Worm (Caenorhabditis elegans) whole organism, young adult: ENCODE data around the gene F17C11.6.
A peak's percentile ranks its signal among the peaks of the same experiment; 100 is the strongest.

ENCODE experiments used
- B0336.3 ChIP-seq: fragments of 200-800 bp; sonication (Bioruptor generic); IDR thresholded peaks from 2 replicates; pipeline ENCODE4 v1.3.6; 2022; ENCODE audit warnings: missing genetic modification characterization, missing compliant biosample characterization
- F57A8.1 ChIP-seq: fragments of 200-800 bp; sonication (Bioruptor generic); optimal IDR thresholded peaks from 2 replicates; lab custom pipeline; 2018; ENCODE audit warnings: mild to moderate bottlenecking, missing genetic modification characterization, moderate library complexity, missing compliant biosample characterization
- T07F8.4 ChIP-seq: sonication (generic microtip); optimal IDR thresholded peaks from 2 replicates; lab custom pipeline; 2016; ENCODE audit warnings: mild to moderate bottlenecking, missing genetic modification characterization, moderate library complexity, missing compliant biosample characterization
- Y53F4B.3 ChIP-seq: fragments of 200-800 bp; sonication (Bioruptor generic); IDR thresholded peaks from 2 replicates; pipeline ENCODE4 v1.3.6; 2022; ENCODE audit warnings: missing genetic modification reagents, missing genetic modification characterization, missing compliant biosample characterization
- Y53G8AR.9 ChIP-seq: fragments of 200-800 bp; sonication (Bioruptor generic); conservative IDR thresholded peaks from 2 replicates; pipeline ENCODE4 v1.3.6; 2022; ENCODE audit warnings: missing genetic modification reagents, missing genetic modification characterization, missing compliant biosample characterization
- Y56A3A.18 ChIP-seq: fragments of 200-800 bp; sonication (Bioruptor generic); IDR thresholded peaks from 2 replicates; pipeline ENCODE4 v1.3.6; 2022; ENCODE audit warnings: missing genetic modification reagents, missing genetic modification characterization, missing compliant biosample characterization
- Y67H2A.10 ChIP-seq: fragments of 200-800 bp; sonication (Bioruptor generic); conservative IDR thresholded peaks from 2 replicates; pipeline ENCODE4 v1.3.6; 2022; ENCODE audit warnings: missing genetic modification reagents, missing genetic modification characterization, missing compliant biosample characterization
- Y95B8A.8 ChIP-seq: fragments of 200-800 bp; sonication (Bioruptor generic); IDR thresholded peaks from 2 replicates; pipeline ENCODE4 v1.3.6; 2022; ENCODE audit warnings: missing genetic modification reagents, missing genetic modification characterization, missing compliant biosample characterization
- ama-1 ChIP-seq, 3 experiments: fragments of 150-350 bp in 1 of 3; sonication (generic microtip) in 2 of 3; optimal IDR thresholded peaks; 2 replicates each; lab custom pipeline; 2014 to 2018; ENCODE audit warnings: missing biosample characterization in 2 of 3, missing genetic modification characterization in 2 of 3, missing genetic modification reagents in 2 of 3
- aptf-2 ChIP-seq: fragments of 200-800 bp; sonication (Bioruptor generic); conservative IDR thresholded peaks from 2 replicates; pipeline ENCODE4 v1.3.6; 2022; ENCODE audit warnings: missing genetic modification reagents, missing genetic modification characterization, missing compliant biosample characterization
- attf-6 ChIP-seq: fragments of 200-800 bp; sonication (Bioruptor generic); IDR thresholded peaks from 2 replicates; pipeline ENCODE4 v1.3.6; 2022; ENCODE audit warnings: missing genetic modification reagents, missing genetic modification characterization, missing compliant biosample characterization
- bed-2 ChIP-seq: fragments of 200-800 bp; sonication (Bioruptor generic); IDR thresholded peaks from 2 replicates; pipeline ENCODE4 v1.3.6; 2022; ENCODE audit warnings: missing genetic modification reagents, missing genetic modification characterization, missing compliant biosample characterization
- cebp-2 ChIP-seq: fragments of 200-800 bp; sonication (Bioruptor generic); IDR thresholded peaks from 2 replicates; pipeline ENCODE4 v1.3.6; 2022; ENCODE audit warnings: missing genetic modification characterization, missing compliant biosample characterization
- ceh-100 ChIP-seq: fragments of 200-800 bp; sonication (Bioruptor generic); IDR thresholded peaks from 2 replicates; pipeline ENCODE4 v1.3.6; 2022; ENCODE audit warnings: missing genetic modification reagents, missing genetic modification characterization, missing compliant biosample characterization
- ceh-40 ChIP-seq: fragments of 200-800 bp; sonication (Bioruptor generic); IDR thresholded peaks from 2 replicates; pipeline ENCODE4 v1.3.6; 2022; ENCODE audit warnings: missing genetic modification characterization, missing compliant biosample characterization
- ceh-58 ChIP-seq: fragments of 200-800 bp; sonication (Bioruptor generic); IDR thresholded peaks from 2 replicates; pipeline ENCODE4 v1.3.6; 2022; ENCODE audit warnings: missing genetic modification characterization, missing compliant biosample characterization
- dox-1 ChIP-seq: fragments of 200-800 bp; sonication (Bioruptor generic); IDR thresholded peaks from 2 replicates; pipeline ENCODE4 v1.3.6; 2022; ENCODE audit warnings: missing genetic modification reagents, missing genetic modification characterization, missing compliant biosample characterization
- dpl-1 ChIP-seq: fragments of 150-350 bp; optimal IDR thresholded peaks from 2 replicates; lab custom pipeline; 2014; ENCODE audit warnings: missing biosample characterization, missing genetic modification reagents, missing genetic modification characterization
- efl-1 ChIP-seq: fragments of 150-350 bp; optimal IDR thresholded peaks from 2 replicates; lab custom pipeline; 2014; ENCODE audit warnings: missing biosample characterization, missing genetic modification reagents, missing genetic modification characterization
- egl-44 ChIP-seq: fragments of 200-800 bp; sonication (Bioruptor generic); IDR thresholded peaks from 2 replicates; pipeline ENCODE4 v1.3.6; 2022; ENCODE audit warnings: missing genetic modification reagents, missing genetic modification characterization, missing compliant biosample characterization
- fkh-3 ChIP-seq: sonication (generic microtip); optimal IDR thresholded peaks from 2 replicates; lab custom pipeline; 2016; ENCODE audit warnings: mild to moderate bottlenecking, missing genetic modification characterization, missing compliant biosample characterization
- him-1 ChIP-seq: sonication (generic microtip); optimal IDR thresholded peaks from 2 replicates; lab custom pipeline; 2016; ENCODE audit warnings: missing genotype, missing genetic modification reagents, missing genetic modification characterization, missing compliant biosample characterization
- hlh-26 ChIP-seq: fragments of 200-800 bp; sonication (Bioruptor generic); conservative IDR thresholded peaks from 2 replicates; pipeline ENCODE4 v1.3.6; 2022; ENCODE audit warnings: missing genetic modification reagents, missing genetic modification characterization, missing compliant biosample characterization
- let-526 ChIP-seq: fragments of 200-800 bp; sonication (Bioruptor generic); IDR thresholded peaks from 2 replicates; pipeline ENCODE4 v1.3.6; 2022; ENCODE audit warnings: missing genetic modification reagents, missing genetic modification characterization, missing compliant biosample characterization
- let-607 ChIP-seq, 2 experiments: fragments of 200-800 bp in 1 of 2; sonication (Bioruptor generic) in 1 of 2; sonication (generic microtip) in 1 of 2; optimal IDR thresholded peaks; 2 replicates each; lab custom pipeline; 2016 to 2018; ENCODE audit warnings: mild to moderate bottlenecking in 2 of 2, missing compliant biosample characterization in 2 of 2, missing genetic modification characterization in 2 of 2, moderate library complexity in 2 of 2, missing genotype in 1 of 2
- lsl-1 ChIP-seq: fragments of 200-800 bp; sonication (Bioruptor generic); optimal IDR thresholded peaks from 2 replicates; lab custom pipeline; 2018; ENCODE audit warnings: mild to moderate bottlenecking, missing genetic modification characterization, moderate library complexity, missing compliant biosample characterization
- lsy-27 ChIP-seq: sonication (generic microtip); optimal IDR thresholded peaks from 2 replicates; lab custom pipeline; 2017; ENCODE audit warnings: missing genetic modification characterization, mild to moderate bottlenecking, missing compliant biosample characterization, antibody characterized with exemption, missing genotype, borderline replicate concordance; ENCODE audit not compliant: insufficient read depth
- madf-10 ChIP-seq: sonication (generic microtip); optimal IDR thresholded peaks from 2 replicates; lab custom pipeline; 2016; ENCODE audit warnings: mild to moderate bottlenecking, missing genetic modification characterization, missing compliant biosample characterization
- madf-6 ChIP-seq: fragments of 200-800 bp; sonication (Bioruptor generic); IDR thresholded peaks from 2 replicates; pipeline ENCODE4 v1.3.6; 2022; ENCODE audit warnings: missing genetic modification reagents, missing genetic modification characterization, missing compliant biosample characterization
- madf-8 ChIP-seq: fragments of 200-800 bp; sonication (Bioruptor generic); conservative IDR thresholded peaks from 2 replicates; pipeline ENCODE4 v1.3.6; 2022; ENCODE audit warnings: missing genetic modification reagents, missing genetic modification characterization, missing compliant biosample characterization
- mel-28 ChIP-seq: sonication (generic microtip); optimal IDR thresholded peaks from 2 replicates; lab custom pipeline; 2016; ENCODE audit warnings: borderline replicate concordance, mild to moderate bottlenecking, missing genetic modification characterization, missing compliant biosample characterization
- nfya-1 ChIP-seq: sonication (generic microtip); optimal IDR thresholded peaks from 2 replicates; lab custom pipeline; 2017; ENCODE audit warnings: antibody characterized with exemption, missing compliant biosample characterization, missing genetic modification characterization, borderline replicate concordance; ENCODE audit not compliant: insufficient read depth
- nfya-2 ChIP-seq: fragments of 200-800 bp; sonication (Bioruptor generic); IDR thresholded peaks from 2 replicates; pipeline ENCODE4 v1.3.6; 2022; ENCODE audit warnings: missing genetic modification reagents, missing genetic modification characterization, missing compliant biosample characterization
- nfyb-1 ChIP-seq: fragments of 200-800 bp; sonication (Bioruptor generic); IDR thresholded peaks from 2 replicates; pipeline ENCODE4 v1.3.6; 2022; ENCODE audit warnings: missing genetic modification reagents, missing genetic modification characterization, missing compliant biosample characterization
- nhr-27 ChIP-seq: fragments of 200-800 bp; sonication (Bioruptor generic); optimal IDR thresholded peaks from 2 replicates; lab custom pipeline; 2018; ENCODE audit warnings: mild to moderate bottlenecking, missing genetic modification characterization, moderate library complexity, missing compliant biosample characterization
- nhr-90 ChIP-seq: sonication (generic microtip); optimal IDR thresholded peaks from 2 replicates; lab custom pipeline; 2016; ENCODE audit warnings: missing genotype, mild to moderate bottlenecking, missing genetic modification characterization, missing compliant biosample characterization
- rpc-1 ChIP-seq, 2 experiments: fragments of 150-350 bp in 1 of 2; sonication (generic microtip) in 1 of 2; optimal IDR thresholded peaks; 2 replicates each; lab custom pipeline; 2014 to 2018; ENCODE audit warnings: missing biosample characterization in 1 of 2, missing genetic modification characterization in 1 of 2, missing genetic modification reagents in 1 of 2, missing genotype in 1 of 2
- snpc-1.1 ChIP-seq: sonication (generic microtip); optimal IDR thresholded peaks from 2 replicates; lab custom pipeline; 2017; ENCODE audit warnings: missing genetic modification characterization, mild to moderate bottlenecking, missing compliant biosample characterization, antibody characterized with exemption, moderate library complexity, missing genotype, missing genetic modification reagents; ENCODE audit not compliant: insufficient read depth
- somi-1 ChIP-seq: fragments of 200-800 bp; sonication (Bioruptor generic); optimal IDR thresholded peaks from 2 replicates; lab custom pipeline; 2018; ENCODE audit warnings: mild to moderate bottlenecking, missing genetic modification characterization, missing compliant biosample characterization
- sptf-2 ChIP-seq: fragments of 200-800 bp; sonication (Bioruptor generic); optimal IDR thresholded peaks from 2 replicates; lab custom pipeline; 2018; ENCODE audit warnings: mild to moderate bottlenecking, missing genetic modification characterization, missing compliant biosample characterization
- tbp1 ChIP-seq: fragments of 200-800 bp; sonication (Bioruptor generic); optimal IDR thresholded peaks from 2 replicates; lab custom pipeline; 2018; ENCODE audit warnings: mild to moderate bottlenecking, missing genetic modification characterization, missing compliant biosample characterization
- tbx-9 ChIP-seq: sonication (generic microtip); optimal IDR thresholded peaks from 2 replicates; lab custom pipeline; 2016; ENCODE audit warnings: borderline replicate concordance, missing genetic modification characterization, inconsistent platforms, missing compliant biosample characterization
- xnd-1 ChIP-seq: sonication (generic microtip); optimal IDR thresholded peaks from 2 replicates; lab custom pipeline; 2016; ENCODE audit warnings: missing genotype, missing genetic modification reagents, missing genetic modification characterization, missing compliant biosample characterization
- ztf-25 ChIP-seq: fragments of 200-800 bp; sonication (Bioruptor generic); IDR thresholded peaks from 2 replicates; pipeline ENCODE4 v1.3.6; 2022; ENCODE audit warnings: missing genetic modification reagents, missing genetic modification characterization, missing compliant biosample characterization
- ztf-26 ChIP-seq: sonication (generic microtip); optimal IDR thresholded peaks from 2 replicates; lab custom pipeline; 2017; ENCODE audit warnings: missing genetic modification characterization, missing compliant biosample characterization

F17C11.6 gene

ce11 chrV:10953471-10954155 is 1.3 kb upstream of the F17C11.6 start (continued):
- no peak for TF ChIP-seq attf-6
- peak; percentile 45; the same call in 1 of the 2 replicates for TF ChIP-seq dox-1 (GFP tag; lab: Robert Waterston, UW)
- TF ChIP-seq Y95B8A.8 (GFP tag; lab: Robert Waterston, UW): no peak
- TF ChIP-seq Y53F4B.3 (GFP tag; lab: Robert Waterston, UW): no peak
- no peak for TF ChIP-seq nfya-1 (tag; lab: Kevin White, UChicago)
- no peak for TF ChIP-seq sptf-2 (GFP tag; lab: Kevin White, UChicago)
- peak; percentile 28; the same call in 1 of the 2 replicates for TF ChIP-seq madf-6 (GFP tag; lab: Robert Waterston, UW)
- TF ChIP-seq Y56A3A.18: peak; percentile 75; the same call in 1 of the 2 replicates
- TF ChIP-seq ceh-58 (GFP tag; lab: Robert Waterston, UW): no peak
- TF ChIP-seq tbx-9 (tag; lab: Kevin White, UChicago): no peak
- no peak for TF ChIP-seq ceh-100 (GFP tag; lab: Robert Waterston, UW)
- TF ChIP-seq hlh-26 (GFP tag; lab: Robert Waterston, UW): no peak
- TF ChIP-seq somi-1: peak; percentile 76
- no peak for TF ChIP-seq cebp-2 (GFP tag; lab: Robert Waterston, UW)
- TF ChIP-seq F57A8.1 (GFP tag; lab: Kevin White, UChicago): no peak
- TF ChIP-seq T07F8.4 (tag; lab: Kevin White, UChicago): no peak
- TF ChIP-seq fkh-3: no peak
- TF ChIP-seq ceh-40 (GFP tag; lab: Robert Waterston, UW): no peak
- no peak for TF ChIP-seq tbp1
- no peak for TF ChIP-seq bed-2 (GFP tag; lab: Robert Waterston, UW)
- no peak for TF ChIP-seq madf-8 (GFP tag; lab: Robert Waterston, UW)
- TF ChIP-seq nfya-2 (GFP tag; lab: Robert Waterston, UW): no peak
- peak; percentile 79 for TF ChIP-seq ama-1 (optimal IDR thresholded peaks at IDR 0.05; lab: Kevin White, UChicago)
- peak in 1 of 2 experiments; percentile 33 for TF ChIP-seq ama-1 (GFP tag; optimal IDR thresholded peaks at IDR 0.05; lab: Kevin White, UChicago)
- peak; percentile 74 for TF ChIP-seq Y53G8AR.9
- no peak for TF ChIP-seq madf-10 (tag; lab: Kevin White, UChicago)
- TF ChIP-seq let-526 (GFP tag; lab: Robert Waterston, UW): 0 out of 2 replicates have a peak, but pooled peaks have one; percentile 19
- TF ChIP-seq Y67H2A.10: no peak
- TF ChIP-seq mel-28 (tag; lab: Kevin White, UChicago): no peak
- TF ChIP-seq snpc-1.1 (tag; lab: Kevin White, UChicago): no peak
- no peak for TF ChIP-seq lsl-1 (GFP tag; lab: Kevin White, UChicago)
- TF ChIP-seq him-1 (tag; lab: Kevin White, UChicago): no peak
- TF ChIP-seq efl-1 (GFP tag; lab: Kevin White, UChicago): no peak
- TF ChIP-seq ztf-26 (tag; lab: Kevin White, UChicago): peak; percentile 53
- peak; percentile 82 for TF ChIP-seq B0336.3
- no peak for TF ChIP-seq lsy-27 (tag; lab: Kevin White, UChicago)
- no peak for TF ChIP-seq egl-44 (GFP tag; lab: Robert Waterston, UW)
- no peak for TF ChIP-seq aptf-2
- TF ChIP-seq xnd-1 (tag; lab: Kevin White, UChicago): no peak
- TF ChIP-seq rpc-1 (optimal IDR thresholded peaks at IDR 0.05; lab: Kevin White, UChicago): no peak
- TF ChIP-seq rpc-1 (tag; optimal IDR thresholded peaks at IDR 0.05; lab: Kevin White, UChicago): no peak
- peak in 1 of 2 experiments; percentile 7 for TF ChIP-seq let-607 (tag; optimal IDR thresholded peaks at IDR 0.05; lab: Kevin White, UChicago)
- no peak for TF ChIP-seq ztf-25 (GFP tag; lab: Robert Waterston, UW)
- no peak for TF ChIP-seq nhr-27 (tag; lab: Kevin White, UChicago)
- peak; percentile 30 for TF ChIP-seq nhr-90
- 0 out of 2 replicates have a peak, but pooled peaks have one; percentile 54 for TF ChIP-seq nfyb-1 (GFP tag; lab: Robert Waterston, UW)
- TF ChIP-seq dpl-1 (GFP tag; lab: Kevin White, UChicago): no peak
